Fruit fly (Drosophila melanogaster) ovary, adult (tissue): ENCODE measurements around the gene CG46397.

Source experiments
- CG17801 ChIP-seq: fragments of 200-800 bp; optimal IDR thresholded peaks from 2 replicates; lab custom pipeline; 2019; ENCODE audit warnings: missing biosample characterization, mild to moderate bottlenecking, missing genetic modification characterization, moderate library complexity; ENCODE audit not compliant: partially characterized antibody

Gene CG46397

DNA sequence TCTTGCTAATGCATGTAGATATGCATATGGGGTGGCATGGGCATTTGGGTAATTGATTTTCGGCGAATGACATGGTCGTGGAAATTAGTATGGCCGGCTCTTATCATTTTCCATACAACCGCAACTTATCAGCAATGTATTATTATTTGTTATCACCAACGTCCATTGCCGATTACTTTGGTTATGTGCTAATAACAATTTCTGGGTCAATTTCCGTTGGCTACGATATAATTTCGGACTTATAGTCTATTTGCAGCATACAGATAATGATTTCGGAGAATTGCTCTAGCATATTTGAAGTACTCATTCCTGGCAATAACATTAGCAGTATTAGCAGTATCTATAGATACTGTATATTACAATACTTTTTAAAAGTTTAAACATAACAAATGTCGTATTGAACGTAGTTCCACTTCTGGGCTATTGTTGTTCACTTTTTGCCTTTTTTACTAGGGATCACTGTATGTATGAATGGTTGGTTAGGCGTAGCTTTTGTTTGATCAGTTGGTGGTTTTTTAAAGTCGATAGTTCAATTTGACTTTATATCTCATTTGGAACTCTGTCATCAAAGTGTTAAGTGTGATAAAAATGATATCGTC lies at the start of gene CG46397:
CG46397 (plus strand) TSS at position 549 of the 599 bp plus-strand sequence.
- no peak for TF ChIP-seq CG17801 (GFP tag; lab: Kevin White, UChicago)

DNA sequence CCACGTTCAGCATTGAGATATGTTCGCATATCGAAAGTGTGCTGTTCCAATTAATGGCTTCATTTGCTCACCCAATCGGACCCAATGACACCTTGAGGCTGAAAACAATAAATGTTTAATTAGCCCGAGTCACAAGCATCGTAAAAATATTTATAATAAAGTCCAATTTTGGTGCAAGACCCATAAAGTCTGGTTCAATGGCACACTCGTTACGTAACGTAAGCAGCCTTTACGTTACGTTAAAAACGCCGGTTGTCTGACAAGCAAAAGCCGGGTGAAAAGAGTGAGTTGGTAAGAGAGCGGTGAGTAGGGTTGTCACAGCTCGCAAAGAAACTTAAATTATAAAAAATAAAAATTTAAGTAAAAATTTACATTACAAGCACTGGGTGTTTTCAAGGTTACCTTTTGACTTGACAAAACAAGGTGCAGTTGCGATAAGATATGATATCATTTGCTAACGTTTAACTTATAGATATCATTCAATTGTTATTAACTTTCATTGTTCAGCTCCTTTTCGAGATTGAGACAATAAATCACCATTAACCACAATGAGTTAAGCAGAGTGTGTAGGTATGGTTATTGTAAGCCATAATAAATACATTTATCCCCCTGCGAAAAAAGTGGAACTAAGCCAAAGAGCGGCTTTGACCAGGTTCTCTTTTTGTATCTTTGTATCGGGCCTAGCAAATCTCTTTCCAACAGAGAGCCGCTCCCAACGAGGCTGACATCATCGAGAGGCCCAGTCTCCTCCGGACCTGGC lies 48.9 kb upstream of the CG46397 start:
- no peak for TF ChIP-seq CG17801 (GFP tag; lab: Kevin White, UChicago)

DNA sequence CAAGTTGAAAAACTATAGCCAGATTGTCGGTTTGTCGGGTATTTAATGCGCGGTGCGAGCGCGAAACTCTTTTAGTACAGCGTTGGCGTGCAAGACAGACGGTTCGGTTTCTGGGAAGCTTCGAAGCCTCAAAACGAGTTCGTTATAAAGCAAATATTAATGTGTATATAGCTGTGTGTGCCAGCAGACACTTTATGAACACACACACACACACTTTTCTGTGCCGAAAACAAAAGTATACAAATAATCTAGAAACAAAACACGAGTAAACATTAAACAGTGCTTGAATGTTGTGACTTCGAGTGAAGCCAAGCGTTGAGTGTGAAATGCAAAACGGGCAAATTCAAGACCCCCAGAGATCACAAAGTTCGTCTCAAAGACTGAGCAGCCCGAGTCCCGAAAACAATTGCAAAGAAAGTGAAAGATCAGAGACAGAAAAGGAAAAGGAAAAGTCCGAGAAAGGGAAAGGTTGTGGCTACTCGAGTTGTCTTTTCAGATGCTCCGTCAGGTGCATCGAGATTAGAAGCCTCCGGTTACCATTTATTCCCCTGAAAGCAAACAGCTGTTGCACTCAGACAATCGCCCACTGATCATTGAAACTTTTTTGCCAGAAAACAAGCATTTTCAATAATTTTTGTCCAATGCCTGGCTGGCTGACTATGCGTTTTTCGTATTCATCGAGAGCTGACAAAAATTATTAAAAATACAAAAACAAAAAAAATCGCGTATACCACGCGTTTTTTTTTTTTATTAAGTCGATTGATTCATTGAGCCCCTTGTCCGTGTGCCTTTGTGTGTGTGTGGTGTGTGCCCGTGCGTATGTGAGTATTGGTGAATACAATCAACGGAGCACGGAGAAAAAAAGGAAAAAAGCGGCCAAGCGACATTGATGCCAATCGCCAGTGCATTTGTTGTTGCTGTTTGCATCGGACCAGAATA lies 48.1 kb upstream of the CG46397 start, which contains the start of gene CG34398:
CG34398 (plus strand) TSS at position 73 of the 939 bp plus-strand sequence.
- no peak for TF ChIP-seq CG17801 (GFP tag; lab: Kevin White, UChicago)

DNA sequence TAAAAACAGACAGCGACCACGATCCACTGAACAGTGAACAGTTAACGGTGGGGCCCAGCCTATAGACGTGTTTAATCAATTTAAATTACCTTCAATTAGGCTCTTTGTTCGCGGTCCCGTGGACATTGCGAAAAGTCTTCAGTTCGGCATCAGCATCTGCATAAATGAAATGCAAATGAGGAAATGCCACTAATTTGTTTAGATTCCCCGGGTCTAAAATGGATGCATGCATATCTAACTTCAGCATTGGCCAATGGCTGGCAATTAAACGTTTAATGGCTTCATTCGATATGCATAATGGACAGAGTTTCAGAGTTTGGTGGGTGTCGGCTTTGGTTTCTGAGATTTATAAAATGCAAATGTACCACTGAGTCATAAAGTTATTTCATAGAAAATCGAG lies 45.2 kb upstream of the CG46397 start:
- no peak for TF ChIP-seq CG17801 (GFP tag; lab: Kevin White, UChicago)

DNA sequence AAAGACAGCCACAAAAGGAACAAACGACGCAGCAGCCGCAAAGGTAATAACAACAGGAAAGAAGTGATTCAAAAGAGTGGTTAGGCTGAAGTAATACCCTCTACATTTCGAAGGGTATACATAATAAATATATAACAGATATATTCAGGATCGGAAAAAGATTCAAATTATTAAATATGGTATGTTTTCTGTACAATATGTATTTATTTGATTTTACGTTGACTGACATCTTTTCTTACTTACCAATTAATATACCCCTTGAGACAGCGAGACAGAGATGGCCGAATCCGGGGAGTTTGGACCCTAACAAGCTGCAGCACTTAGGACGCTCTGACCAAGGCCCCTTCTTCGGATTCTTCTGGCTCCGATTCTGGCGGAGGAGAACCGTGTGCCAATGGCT lies 40.8 kb upstream of the CG46397 start:
- TF ChIP-seq CG17801 (GFP tag; lab: Kevin White, UChicago): no peak

DNA sequence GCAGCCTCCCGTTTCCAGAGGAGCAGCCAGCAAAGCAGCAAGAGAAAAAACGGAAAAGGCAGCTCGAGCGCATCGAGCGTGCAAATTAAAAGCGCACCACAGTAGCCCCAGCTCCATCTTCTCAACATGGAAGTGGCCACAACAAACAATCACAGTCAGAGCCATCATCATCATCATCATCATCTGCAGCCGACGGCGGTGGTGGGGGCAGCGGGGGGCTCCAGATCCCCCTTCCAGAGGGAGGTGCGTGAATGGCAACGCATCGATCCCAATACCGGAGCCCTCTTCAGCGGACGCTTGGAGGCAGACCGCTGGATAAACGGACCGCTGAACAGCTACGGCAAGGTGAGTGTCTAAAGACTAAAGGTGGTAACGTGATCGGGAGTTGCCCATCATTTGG lies 31.4 kb upstream of the CG46397 start:
- TF ChIP-seq CG17801 (GFP tag; lab: Kevin White, UChicago): no peak

DNA sequence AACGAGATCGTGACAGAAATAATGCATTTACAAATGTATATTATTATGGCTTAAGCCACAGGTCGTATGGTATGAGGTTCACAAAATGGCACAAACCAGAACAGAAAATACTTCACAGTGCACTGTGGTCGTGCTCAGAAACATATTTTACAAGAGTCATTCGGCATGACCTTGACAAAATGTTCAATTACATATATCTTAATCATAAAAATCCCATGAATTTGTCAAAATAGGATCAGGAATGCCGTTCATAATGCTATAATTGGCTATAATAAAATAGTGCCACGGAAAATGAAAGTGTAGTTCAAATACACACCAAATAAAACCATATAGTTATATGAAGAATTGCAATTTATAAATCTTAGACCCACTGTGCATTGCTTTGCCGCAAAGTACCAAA lies 27.4 kb upstream of the CG46397 start:
- TF ChIP-seq CG17801 (GFP tag; lab: Kevin White, UChicago): no peak

DNA sequence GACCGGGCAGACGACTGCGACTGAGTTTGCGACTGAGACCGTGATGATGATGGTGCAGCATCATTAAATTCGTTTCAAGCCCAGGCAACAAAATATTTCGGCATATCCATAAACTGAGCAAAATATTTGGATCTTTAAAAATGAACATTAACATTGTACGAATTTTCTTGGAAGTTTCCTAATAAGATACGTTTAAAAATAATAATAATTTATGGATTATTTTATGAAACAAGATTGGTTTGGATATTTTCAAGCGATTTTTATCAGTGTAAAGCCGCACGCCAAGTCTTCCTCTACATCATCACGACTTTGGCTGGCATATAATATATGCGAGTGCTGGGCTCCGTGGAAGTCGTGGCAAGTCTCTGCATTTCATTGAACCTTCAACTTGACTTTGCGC lies 26.8 kb upstream of the CG46397 start:
- TF ChIP-seq CG17801 (GFP tag; lab: Kevin White, UChicago): no peak

DNA sequence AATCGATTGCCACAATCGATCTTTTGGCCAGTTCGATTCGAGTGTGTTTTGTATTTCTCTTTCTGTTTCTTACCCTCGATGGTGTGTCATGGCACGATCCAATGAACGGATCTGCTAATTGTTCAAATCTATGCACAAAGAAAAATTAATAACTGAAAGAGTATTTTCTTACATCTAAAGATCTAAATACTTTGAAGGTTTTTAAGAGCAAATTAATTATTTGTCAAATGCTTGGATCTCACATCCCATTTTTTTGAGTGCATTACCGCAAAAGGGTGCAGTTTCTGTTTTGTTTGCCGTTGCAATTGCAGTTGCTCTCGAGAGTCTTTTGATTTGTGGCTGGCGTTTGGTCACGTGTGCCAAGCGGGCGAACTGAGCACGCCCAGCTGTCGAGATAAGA lies 25.1 kb upstream of the CG46397 start:
- no peak for TF ChIP-seq CG17801 (GFP tag; lab: Kevin White, UChicago)

DNA sequence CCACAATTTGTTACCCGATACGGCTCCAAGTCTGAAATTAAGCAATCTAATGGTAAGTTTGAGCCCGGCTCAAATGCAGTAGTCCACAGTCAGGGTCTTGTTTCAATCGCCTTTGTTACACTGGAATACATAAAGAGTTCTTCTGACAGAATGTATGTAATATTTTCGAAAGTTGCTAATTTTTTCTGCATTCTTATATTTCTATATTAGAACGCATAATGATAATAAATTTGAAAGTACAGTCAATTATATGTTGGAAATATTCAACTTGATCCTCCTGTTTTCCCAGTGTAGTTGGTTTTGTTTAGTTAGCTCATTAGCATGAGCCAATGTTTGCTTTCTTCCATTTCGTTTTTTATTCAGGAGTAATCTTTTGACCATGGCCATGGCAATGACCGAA lies 23.7 kb upstream of the CG46397 start:
- no peak for TF ChIP-seq CG17801 (GFP tag; lab: Kevin White, UChicago)

DNA sequence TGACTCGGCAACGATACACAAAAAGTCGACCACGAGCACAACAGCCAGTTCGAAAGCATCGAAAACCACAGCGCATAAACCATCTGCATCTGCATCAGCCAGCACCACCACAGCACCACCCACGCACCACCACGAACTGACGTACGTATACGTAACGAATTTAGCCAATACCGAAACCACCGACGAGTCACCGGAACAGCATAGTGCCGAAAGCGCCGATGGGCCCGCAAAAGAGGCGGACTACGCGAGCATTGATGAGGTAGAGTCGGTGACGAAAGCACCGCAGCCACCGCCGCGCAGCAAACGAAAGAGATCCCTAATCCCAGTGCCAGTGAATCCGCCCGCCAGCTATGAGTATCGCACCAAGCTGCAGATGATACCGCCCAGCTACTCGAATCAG lies 15.9 kb upstream of the CG46397 start:
- TF ChIP-seq CG17801 (GFP tag; lab: Kevin White, UChicago): no peak

DNA sequence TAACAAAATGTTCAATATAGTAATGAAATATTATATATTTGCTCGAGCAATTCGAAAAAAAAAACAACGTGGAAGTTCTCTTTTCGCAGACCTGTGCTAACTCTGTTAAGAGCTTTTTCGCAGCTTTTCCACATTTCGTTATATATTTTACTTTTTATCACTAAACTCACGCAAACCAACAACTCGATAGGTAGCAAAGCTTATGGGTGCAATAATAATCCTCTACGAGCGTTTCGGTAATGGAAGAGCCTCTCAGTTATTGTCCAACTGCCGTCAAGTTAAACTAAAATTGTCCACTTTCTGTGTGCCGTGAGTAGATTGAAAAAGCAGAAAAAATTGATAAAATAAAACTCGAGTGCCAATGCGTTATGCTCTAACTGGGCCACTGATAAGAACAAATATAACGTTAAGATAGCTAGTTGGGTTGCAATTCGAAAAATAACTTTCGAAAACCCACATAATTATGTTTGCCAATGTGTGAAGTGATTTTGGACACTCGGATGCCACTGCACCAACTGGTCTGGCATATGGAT lies 13.3 kb upstream of the CG46397 start, which contains the start of gene Tsp29Fa:
Tsp29Fa (plus strand) TSS at position 253 of the 533 bp plus-strand sequence.
- no peak for TF ChIP-seq CG17801 (GFP tag; lab: Kevin White, UChicago)

DNA sequence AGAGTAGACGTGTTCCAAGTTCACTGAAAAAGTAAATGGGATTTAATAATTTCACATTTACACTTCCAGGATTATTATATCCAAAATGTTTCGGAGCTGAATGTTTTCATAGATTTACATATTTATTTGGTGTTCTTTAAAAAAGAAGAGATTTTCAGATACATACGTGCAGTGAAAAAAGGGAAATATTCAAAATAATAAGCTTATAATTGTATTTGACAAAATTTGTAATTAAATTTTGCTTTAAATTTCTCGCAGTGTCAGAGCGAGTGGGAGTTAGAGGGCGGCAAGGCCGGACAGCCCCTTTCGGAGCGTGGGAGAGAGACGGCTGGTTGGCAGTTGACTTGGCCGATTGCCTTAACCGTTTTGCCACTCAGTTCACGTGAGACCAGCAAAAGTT lies 10.1 kb upstream of the CG46397 start, which contains the start of gene Tsp29Fb:
Tsp29Fb (plus strand) TSS at position 388 of the 400 bp plus-strand sequence.
- TF ChIP-seq CG17801 (GFP tag; lab: Kevin White, UChicago): no peak

DNA sequence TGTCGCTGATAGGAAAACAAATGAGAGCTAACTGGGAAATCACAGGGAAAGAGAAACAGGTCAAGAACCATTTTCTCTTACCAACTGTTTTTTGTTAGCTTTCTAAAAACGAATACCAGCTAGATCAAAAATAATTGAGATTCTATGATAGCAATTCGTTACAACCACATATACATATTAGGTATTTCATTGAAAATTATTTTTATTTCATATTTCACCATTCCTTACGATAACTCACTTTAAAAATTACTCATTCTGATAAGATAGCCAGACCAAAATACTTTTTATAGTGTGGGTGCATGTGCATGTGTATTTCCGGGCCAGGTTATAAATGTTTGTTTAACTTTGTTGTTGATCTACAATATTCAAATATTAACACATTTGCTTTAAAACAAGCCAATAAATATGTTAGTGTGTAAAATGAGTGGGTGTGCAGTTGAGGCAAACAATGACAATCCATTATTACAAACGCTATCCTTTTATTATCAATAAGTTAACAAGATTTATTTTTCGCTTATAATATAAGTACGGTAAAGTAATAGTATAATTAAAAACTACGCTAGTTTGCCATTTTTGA lies 9.1 kb upstream of the CG46397 start:
- peak; percentile 34 for TF ChIP-seq CG17801 (GFP tag; lab: Kevin White, UChicago)
